Worm (Caenorhabditis elegans) whole organism, late embryonic: ENCODE measurements around the gene fbxa-39.

ENCODE experiments used
- C08G9.2 ChIP-seq: sonication (generic microtip); optimal IDR thresholded peaks from 2 replicates; lab custom pipeline; 2016; ENCODE audit warnings: mild to moderate bottlenecking, missing genetic modification characterization, moderate library complexity, missing compliant biosample characterization
- F13H6.1 ChIP-seq: sonication (generic microtip); optimal IDR thresholded peaks from 2 replicates; lab custom pipeline; 2016; ENCODE audit warnings: missing genetic modification characterization, missing compliant biosample characterization
- ceh-2 ChIP-seq: sonication (generic microtip); optimal IDR thresholded peaks from 2 replicates; lab custom pipeline; 2016; ENCODE audit warnings: missing genotype, missing genetic modification characterization, missing compliant biosample characterization
- ceh-24 ChIP-seq: sonication (generic microtip); optimal IDR thresholded peaks from 2 replicates; lab custom pipeline; 2016; ENCODE audit warnings: mild to moderate bottlenecking, missing genetic modification characterization, missing compliant biosample characterization
- ets-4 ChIP-seq: sonication (generic microtip); optimal IDR thresholded peaks from 2 replicates; lab custom pipeline; 2016; ENCODE audit warnings: missing genetic modification characterization, missing compliant biosample characterization
- hlh-6 ChIP-seq: sonication (generic microtip); optimal IDR thresholded peaks from 2 replicates; lab custom pipeline; 2016; ENCODE audit warnings: missing genotype, missing genetic modification characterization, missing compliant biosample characterization
- lim-6 ChIP-seq: sonication (generic microtip); optimal IDR thresholded peaks from 2 replicates; lab custom pipeline; 2016; ENCODE audit warnings: missing genetic modification characterization, missing compliant biosample characterization
- mec-3 ChIP-seq: sonication (generic microtip); optimal IDR thresholded peaks from 2 replicates; lab custom pipeline; 2016; ENCODE audit warnings: borderline replicate concordance, missing genetic modification characterization, missing compliant biosample characterization
- nfya-1 ChIP-seq: sonication (generic microtip); optimal IDR thresholded peaks from 2 replicates; lab custom pipeline; 2017; ENCODE audit warnings: missing genetic modification characterization, mild to moderate bottlenecking, missing compliant biosample characterization, antibody characterized with exemption, moderate library complexity
- nhr-232 ChIP-seq: sonication (generic microtip); optimal IDR thresholded peaks from 2 replicates; lab custom pipeline; 2016; ENCODE audit warnings: missing genetic modification characterization, missing compliant biosample characterization
- pqm-1 ChIP-seq: sonication (generic microtip); optimal IDR thresholded peaks from 2 replicates; lab custom pipeline; 2016; ENCODE audit warnings: missing genetic modification characterization, missing compliant biosample characterization
- sox-4 ChIP-seq: sonication (generic microtip); optimal IDR thresholded peaks from 2 replicates; lab custom pipeline; 2017; ENCODE audit warnings: mild to moderate bottlenecking, missing genetic modification characterization, inconsistent platforms, missing compliant biosample characterization
- syd-9 ChIP-seq: sonication (generic microtip); optimal IDR thresholded peaks from 2 replicates; lab custom pipeline; 2016; ENCODE audit warnings: mild to moderate bottlenecking, missing genetic modification characterization, moderate library complexity, missing compliant biosample characterization
- unc-3 ChIP-seq, 2 experiments: fragments of 200-800 bp in 1 of 2; sonication (Bioruptor generic) in 1 of 2; sonication (generic microtip) in 1 of 2; conservative IDR thresholded peaks in 1 of 2; optimal IDR thresholded peaks in 1 of 2; 2 replicates each; pipeline versions ENCODE4 v1.3.6 to Lab custom; 2016 to 2022; ENCODE audit warnings: missing compliant biosample characterization in 2 of 2, missing genetic modification characterization in 2 of 2, missing genetic modification reagents in 1 of 2

- TF ChIP-seq ets-4 (tag; lab: Kevin White, UChicago) (no peak), pqm-1 (tag; lab: Kevin White, UChicago) (no peak), ceh-24 (tag; lab: Kevin White, UChicago) (no peak), F13H6.1 (no peak), hlh-6 (no peak), ceh-2 (no peak), mec-3 (tag; lab: Kevin White, UChicago) (no peak), C08G9.2 (tag; lab: Kevin White, UChicago) (no peak), unc-3 (GFP tag; conservative IDR thresholded peaks at IDR 0.05; lab: Robert Waterston, UW) (no peak), unc-3 (tag; optimal IDR thresholded peaks at IDR 0.05; lab: Kevin White, UChicago) (no peak), nfya-1 (tag; lab: Kevin White, UChicago) (no peak), sox-4 (tag; lab: Kevin White, UChicago) (no peak), syd-9 (tag; lab: Kevin White, UChicago) (no peak), nhr-232 (tag; lab: Kevin White, UChicago) (no peak), lim-6 (no peak)
Measured at ce11 chrIII:2314678-2315077, 41.8 kb downstream of the fbxa-39 start.
